Worm (Caenorhabditis elegans) whole organism, early embryonic: ENCODE results near the gene R02D5.3.

ENCODE experiments used
- B0310.2 ChIP-seq: sonication (generic microtip); optimal IDR thresholded peaks from 2 replicates; lab custom pipeline; 2016; ENCODE audit warnings: mild to moderate bottlenecking, missing genetic modification characterization, missing compliant biosample characterization
- F13C5.2 ChIP-seq: sonication (generic microtip); optimal IDR thresholded peaks from 2 replicates; lab custom pipeline; 2017; ENCODE audit warnings: mild to moderate bottlenecking, missing genetic modification characterization, inconsistent platforms, missing compliant biosample characterization
- aly-1 ChIP-seq: sonication (generic microtip); optimal IDR thresholded peaks from 2 replicates; lab custom pipeline; 2016; ENCODE audit warnings: missing genetic modification characterization, missing compliant biosample characterization
- ama-1 ChIP-seq: fragments of 150-350 bp; optimal IDR thresholded peaks from 2 replicates; lab custom pipeline; 2014
- ceh-13 ChIP-seq: fragments of 200-800 bp; sonication (Bioruptor generic); optimal IDR thresholded peaks from 2 replicates; lab custom pipeline; 2018; ENCODE audit warnings: mild to moderate bottlenecking, missing genetic modification characterization, missing compliant biosample characterization
- ceh-36 ChIP-seq: sonication (generic microtip); optimal IDR thresholded peaks from 2 replicates; lab custom pipeline; 2016; ENCODE audit warnings: missing genetic modification characterization, inconsistent platforms, missing compliant biosample characterization
- ets-7 ChIP-seq: sonication (generic microtip); optimal IDR thresholded peaks from 2 replicates; lab custom pipeline; 2016; ENCODE audit warnings: missing genotype, missing genetic modification characterization, missing compliant biosample characterization
- flt-1 ChIP-seq: fragments of 200-800 bp; sonication (Bioruptor generic); IDR thresholded peaks from 2 replicates; pipeline ENCODE4 v1.3.6; 2022; ENCODE audit warnings: missing genetic modification characterization, missing compliant biosample characterization
- hmbx-1 ChIP-seq: sonication (generic microtip); optimal IDR thresholded peaks from 2 replicates; lab custom pipeline; 2016; ENCODE audit warnings: mild to moderate bottlenecking, missing genetic modification characterization, missing compliant biosample characterization
- hmg-4 ChIP-seq: fragments of 200-800 bp; sonication (Bioruptor generic); optimal IDR thresholded peaks from 2 replicates; lab custom pipeline; 2018; ENCODE audit warnings: mild to moderate bottlenecking, missing genetic modification characterization, missing compliant biosample characterization
- hnd-1 ChIP-seq: sonication (generic microtip); optimal IDR thresholded peaks from 2 replicates; lab custom pipeline; 2016; ENCODE audit warnings: missing genetic modification characterization, missing compliant biosample characterization
- pes-1 ChIP-seq: fragments of 200-800 bp; sonication (Bioruptor generic); IDR thresholded peaks from 2 replicates; pipeline ENCODE4 v1.3.6; 2022; ENCODE audit warnings: missing genetic modification reagents, missing genetic modification characterization, missing compliant biosample characterization
- scrt-1 ChIP-seq: fragments of 200-800 bp; sonication (Bioruptor generic); IDR thresholded peaks from 2 replicates; pipeline ENCODE4 v1.3.6; 2022; ENCODE audit warnings: missing genetic modification characterization, missing compliant biosample characterization
- sea-1 ChIP-seq: fragments of 200-800 bp; sonication (Bioruptor generic); conservative IDR thresholded peaks from 2 replicates; pipeline ENCODE4 v1.3.6; 2022; ENCODE audit warnings: missing genetic modification characterization, missing compliant biosample characterization
- tbx-11 ChIP-seq: fragments of 200-800 bp; sonication (Bioruptor generic); IDR thresholded peaks from 2 replicates; pipeline ENCODE4 v1.3.6; 2022; ENCODE audit warnings: missing genetic modification characterization, missing compliant biosample characterization
- tbx-37 ChIP-seq: fragments of 200-800 bp; sonication (Bioruptor generic); conservative IDR thresholded peaks from 2 replicates; pipeline ENCODE4 v1.3.6; 2022; ENCODE audit warnings: missing genetic modification reagents, missing genetic modification characterization, missing compliant biosample characterization
- tra-4 ChIP-seq: sonication (generic microtip); optimal IDR thresholded peaks from 2 replicates; lab custom pipeline; 2017; ENCODE audit warnings: missing genetic modification characterization, missing compliant biosample characterization

R02D5.3 gene

ce11 chrV:14505745-14506214 is 22.8 kb downstream of the R02D5.3 start:
- TF ChIP-seq tra-4 (tag; lab: Kevin White, UChicago) (no peak), hmg-4 (GFP tag; lab: Kevin White, UChicago) (peak; percentile 68)

- no peak for TF ChIP-seq ama-1 (lab: Kevin White, UChicago)
- no peak for TF ChIP-seq tbx-37
- no peak for TF ChIP-seq ceh-36 (tag; lab: Kevin White, UChicago)
- no peak for TF ChIP-seq B0310.2 (tag; lab: Kevin White, UChicago)
Measured at ce11 chrV:14506713-14507675, 24.0 kb downstream of the R02D5.3 start.

- TF ChIP-seq hnd-1 (tag; lab: Kevin White, UChicago) (no peak), ceh-36 (tag; lab: Kevin White, UChicago) (no peak), tra-4 (tag; lab: Kevin White, UChicago) (no peak), hmbx-1 (tag; lab: Kevin White, UChicago) (no peak), pes-1 (GFP tag; lab: Robert Waterston, UW) (no peak), tbx-11 (GFP tag; lab: Robert Waterston, UW) (no peak), hmg-4 (GFP tag; lab: Kevin White, UChicago) (peak; percentile 21)
Measured at ce11 chrV:14508005-14508521, 25.1 kb downstream of the R02D5.3 start, which contains the start of gene R02D5.1. R02D5.1 (plus strand) TSS chrV:14508249.

- TF ChIP-seq pes-1 (GFP tag; lab: Robert Waterston, UW) (no peak), tbx-11 (GFP tag; lab: Robert Waterston, UW) (no peak), aly-1 (tag; lab: Kevin White, UChicago) (no peak)
Measured at ce11 chrV:14508556-14508955, 25.6 kb downstream of the R02D5.3 start.

DNA sequence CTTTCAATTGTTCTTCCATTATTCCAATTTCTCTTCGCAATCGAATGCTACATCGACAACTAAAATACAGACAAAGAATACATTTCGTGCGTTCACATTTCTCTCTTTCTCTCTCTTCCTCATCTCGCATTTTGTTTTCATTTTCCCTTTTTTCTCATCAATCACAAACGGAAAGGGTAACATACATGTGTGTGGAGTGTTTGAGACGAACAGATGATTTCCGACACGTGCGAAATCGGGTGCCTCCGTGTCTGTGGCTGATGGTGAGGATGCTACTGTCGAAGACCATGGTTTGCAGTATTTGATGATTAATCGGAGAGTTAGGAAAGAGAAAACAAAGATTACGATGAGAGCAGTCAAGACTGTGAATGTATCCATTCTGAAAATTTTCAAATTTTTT is 27.8 kb downstream of the R02D5.3 start, which contains the start of gene R02D5.9:
Gene R02D5.9, minus strand, starts transcription at position 378 of the 400 bp plus-strand sequence.
- TF ChIP-seq tra-4 (tag; lab: Kevin White, UChicago) (no peak), hnd-1 (tag; lab: Kevin White, UChicago) (no peak), hmbx-1 (tag; lab: Kevin White, UChicago) (no peak), scrt-1 (no peak), ceh-36 (tag; lab: Kevin White, UChicago) (no peak), ceh-13 (GFP tag; lab: Kevin White, UChicago) (no peak), aly-1 (tag; lab: Kevin White, UChicago) (no peak), B0310.2 (tag; lab: Kevin White, UChicago) (no peak), tbx-11 (GFP tag; lab: Robert Waterston, UW) (no peak), pes-1 (GFP tag; lab: Robert Waterston, UW) (no peak)

DNA sequence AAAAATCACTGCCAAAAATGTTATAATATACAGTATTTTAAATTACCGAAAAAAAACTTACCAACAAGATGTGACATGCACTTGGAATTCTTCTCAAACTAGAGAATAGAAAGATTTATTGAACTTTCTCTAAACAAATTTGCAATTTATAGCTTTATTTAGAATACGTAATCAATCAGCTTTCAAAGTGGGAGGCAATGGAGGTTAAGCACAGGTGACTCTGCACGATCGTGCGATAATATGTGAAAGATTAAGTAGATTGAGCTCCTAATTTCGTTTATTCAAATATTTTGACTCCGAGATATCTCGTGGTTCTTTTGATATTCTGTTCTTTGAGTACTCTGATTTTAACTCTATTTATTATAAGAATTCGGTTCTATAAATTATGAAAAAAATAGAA is 35.0 kb downstream of the R02D5.3 start, which contains the start of gene R02D5.6:
Gene R02D5.6, minus strand, starts transcription at position 101 of the 400 bp plus-strand sequence.
- no peak for TF ChIP-seq hmbx-1 (tag; lab: Kevin White, UChicago)
- no peak for TF ChIP-seq F13C5.2 (tag; lab: Kevin White, UChicago)

DNA sequence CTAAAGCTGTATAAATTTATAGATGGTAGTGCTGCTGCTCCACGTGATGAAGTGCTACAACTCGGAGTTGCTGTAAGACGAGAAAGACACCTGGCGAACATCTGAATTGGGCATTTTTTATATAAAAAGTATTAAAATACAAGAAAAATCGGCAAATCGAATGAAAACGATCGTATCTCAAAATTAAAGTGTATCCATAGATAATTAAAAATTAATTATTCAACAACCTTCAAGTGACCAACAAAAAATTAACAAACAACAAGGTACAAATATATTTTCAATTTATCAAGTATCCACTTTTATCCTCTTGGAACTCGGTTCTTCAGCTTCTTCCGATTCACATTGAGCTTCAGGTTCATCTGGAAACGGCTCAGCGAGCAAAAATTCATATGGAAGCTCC is 36.3 kb downstream of the R02D5.3 start, which contains the start of gene R02D5.8:
Gene R02D5.8, minus strand, starts transcription at position 101 of the 400 bp plus-strand sequence.
- TF ChIP-seq tra-4 (tag; lab: Kevin White, UChicago) (no peak), ets-7 (tag; lab: Kevin White, UChicago) (no peak), F13C5.2 (tag; lab: Kevin White, UChicago) (no peak), sea-1 (no peak), scrt-1 (no peak), ama-1 (lab: Kevin White, UChicago) (no peak), flt-1 (GFP tag; lab: Robert Waterston, UW) (no peak), aly-1 (tag; lab: Kevin White, UChicago) (no peak), hmbx-1 (tag; lab: Kevin White, UChicago) (no peak), hnd-1 (tag; lab: Kevin White, UChicago) (no peak), tbx-37 (no peak), pes-1 (GFP tag; lab: Robert Waterston, UW) (no peak), ceh-36 (tag; lab: Kevin White, UChicago) (no peak), B0310.2 (tag; lab: Kevin White, UChicago) (no peak), ceh-13 (GFP tag; lab: Kevin White, UChicago) (no peak), tbx-11 (GFP tag; lab: Robert Waterston, UW) (no peak), hmg-4 (GFP tag; lab: Kevin White, UChicago) (no peak)

ce11 chrV:14521000-14521399 is 38.0 kb downstream of the R02D5.3 start, which contains the start of gene C53A5.17:
C53A5.17 (minus strand) TSS chrV:14521100.
- TF ChIP-seq flt-1 (GFP tag; lab: Robert Waterston, UW) (no peak), sea-1 (no peak)
